Worm (Caenorhabditis elegans): Measurements from ENCODE around the gene sri-43.

- no peak for TF ChIP-seq elt-3 (tag; optimal IDR thresholded peaks at IDR 0.05)
- no peak for TF ChIP-seq unc-62 (GFP tag; optimal IDR thresholded peaks at IDR 0.05)
- no peak for TF ChIP-seq ztf-11 (tag; optimal IDR thresholded peaks at IDR 0.05)
- TF ChIP-seq elt-1 (tag; optimal IDR thresholded peaks at IDR 0.05): no peak
- no peak for TF ChIP-seq lin-15B (tag; optimal IDR thresholded peaks at IDR 0.05)
These were observed 27.7 kb upstream of the sri-43 start, which contains the start of gene Y27F2A.10 for ce11 chrII:3172176-3172575.

Data from whole organism, L3 larva.